Fruit fly (Drosophila melanogaster) whole organism, embryonic: Measurements from ENCODE around the gene CG7943.

Experiments used
- Awh ChIP-seq: fragments of 200-800 bp; sonication (Bioruptor generic); IDR thresholded peaks from 2 replicates; pipeline ENCODE4, ENCODE4 v1.3.6; 2022; ENCODE audit warnings: missing biosample characterization, missing genetic modification characterization
- Bgb ChIP-seq: fragments of 200-800 bp; sonication (Bioruptor generic); IDR thresholded peaks from 2 replicates; pipeline ENCODE4 v1.3.6; 2022; ENCODE audit warnings: missing biosample characterization, missing genetic modification characterization; ENCODE audit not compliant: partially characterized antibody
- CG11560 ChIP-seq: fragments of 200-800 bp; sonication (Bioruptor generic); IDR thresholded peaks from 3 replicates; pipeline ENCODE4 v1.3.6; 2022; ENCODE audit warnings: missing biosample characterization, missing genetic modification characterization
- CG11695 ChIP-seq: fragments of 200-800 bp; sonication (Bioruptor generic); IDR thresholded peaks from 3 replicates; pipeline ENCODE4 v1.3.6; 2022; ENCODE audit warnings: missing biosample characterization, missing genetic modification characterization
- CG12942 ChIP-seq: fragments of 200-800 bp; sonication (Bioruptor generic); optimal IDR thresholded peaks from 3 replicates; lab custom pipeline; 2016; ENCODE audit warnings: missing biosample characterization, missing genetic modification characterization
- CG14710 ChIP-seq: fragments of 200-800 bp; sonication (Bioruptor generic); optimal IDR thresholded peaks from 3 replicates; lab custom pipeline; 2019; ENCODE audit warnings: missing biosample characterization, mild to moderate bottlenecking, missing genetic modification characterization, moderate library complexity
- CG17359 ChIP-seq: fragments of 200-800 bp; sonication (Bioruptor generic); optimal IDR thresholded peaks from 3 replicates; lab custom pipeline; 2018; ENCODE audit warnings: missing biosample characterization, mild to moderate bottlenecking, missing genetic modification characterization, moderate library complexity
- CG17912 ChIP-seq: fragments of 200-800 bp; sonication (Bioruptor generic); optimal IDR thresholded peaks from 2 replicates; lab custom pipeline; 2018; ENCODE audit warnings: missing biosample characterization, mild to moderate bottlenecking, missing genetic modification characterization
- CG18262 ChIP-seq: fragments of 200-800 bp; optimal IDR thresholded peaks from 3 replicates; lab custom pipeline; 2019; ENCODE audit warnings: missing biosample characterization, mild to moderate bottlenecking, missing genetic modification characterization, moderate library complexity
- CG30431 ChIP-seq: fragments of 200-800 bp; sonication (Bioruptor generic); optimal IDR thresholded peaks from 2 replicates; lab custom pipeline; 2017; ENCODE audit warnings: missing biosample characterization, missing genetic modification characterization
- CG34224 ChIP-seq: fragments of 200-800 bp; sonication (Bioruptor generic); IDR thresholded peaks from 3 replicates; pipeline ENCODE4 v1.3.6; 2022; ENCODE audit warnings: missing biosample characterization, missing genetic modification characterization; ENCODE audit not compliant: partially characterized antibody
- CG6654 ChIP-seq: fragments of 200-800 bp; sonication (Bioruptor generic); optimal IDR thresholded peaks from 2 replicates; lab custom pipeline; 2017; ENCODE audit warnings: missing biosample characterization, mild to moderate bottlenecking, missing genetic modification characterization
- CG7357 ChIP-seq: fragments of 200-800 bp; sonication (Bioruptor generic); IDR thresholded peaks from 3 replicates; pipeline ENCODE4 v1.3.6; 2022; ENCODE audit warnings: missing biosample characterization, missing genetic modification characterization
- CG7745 ChIP-seq: fragments of 200-800 bp; sonication (Bioruptor generic); optimal IDR thresholded peaks from 2 replicates; lab custom pipeline; 2018; ENCODE audit warnings: missing biosample characterization, mild to moderate bottlenecking, missing genetic modification characterization, moderate library complexity
- CG7963 ChIP-seq: fragments of 200-800 bp; sonication (Bioruptor generic); IDR thresholded peaks from 3 replicates; pipeline ENCODE4 v1.3.6; 2022; ENCODE audit warnings: missing biosample characterization, missing genetic modification characterization; ENCODE audit not compliant: partially characterized antibody
- CG8478 ChIP-seq: fragments of >200 bp; optimal IDR thresholded peaks from 2 replicates; lab custom pipeline; 2018
- CTCF ChIP-seq: fragments of 200-800 bp; sonication (Bioruptor generic); optimal IDR thresholded peaks from 2 replicates; lab custom pipeline; 2017; ENCODE audit warnings: missing biosample characterization, mild to moderate bottlenecking, missing genetic modification characterization, moderate library complexity
- Dad ChIP-seq: fragments of 200-800 bp; sonication (Bioruptor generic); optimal IDR thresholded peaks from 3 replicates; lab custom pipeline; 2016; ENCODE audit warnings: missing biosample characterization, missing genetic modification characterization
- E2f2 ChIP-seq: fragments of 200-800 bp; sonication (Bioruptor generic); IDR thresholded peaks from 2 replicates; pipeline ENCODE4 v1.3.6; 2022; ENCODE audit warnings: missing biosample characterization, missing genetic modification characterization
- ERR ChIP-seq: fragments of 200-800 bp; sonication (Bioruptor generic); optimal IDR thresholded peaks from 2 replicates; lab custom pipeline; 2016; ENCODE audit warnings: missing biosample characterization, missing genetic modification characterization
- Eip74EF ChIP-seq, 2 experiments: fragments of 200-800 bp in 1 of 2; fragments of >200 bp in 1 of 2; sonication (Bioruptor generic) in 1 of 2; optimal IDR thresholded peaks; 2 replicates each; lab custom pipeline; 2017 to 2019; ENCODE audit warnings: missing biosample characterization in 2 of 2, missing genetic modification characterization in 2 of 2, mild to moderate bottlenecking in 1 of 2, moderate library complexity in 1 of 2
- HLH4C ChIP-seq: fragments of 200-800 bp; sonication (Bioruptor generic); IDR thresholded peaks from 3 replicates; pipeline ENCODE4 v1.3.6; 2022; ENCODE audit warnings: missing biosample characterization, missing genetic modification characterization; ENCODE audit not compliant: partially characterized antibody
- Mad ChIP-seq: fragments of 200-800 bp; sonication (Bioruptor generic); optimal IDR thresholded peaks from 2 replicates; lab custom pipeline; 2016; ENCODE audit warnings: missing biosample characterization, missing genetic modification characterization
- Max ChIP-seq: fragments of 200-800 bp; sonication (Bioruptor generic); optimal IDR thresholded peaks from 2 replicates; lab custom pipeline; 2016; ENCODE audit warnings: missing biosample characterization, mild to moderate bottlenecking, missing genetic modification characterization
- Med ChIP-seq: fragments of 200-800 bp; sonication (Bioruptor generic); peaks from one replicate; lab custom pipeline; 2016; ENCODE audit warnings: missing biosample characterization, missing genetic modification characterization, mild to moderate bottlenecking, inconsistent platforms, moderate library complexity
- Nf-YB ChIP-seq: fragments of 200-800 bp; sonication (Bioruptor generic); optimal IDR thresholded peaks from 3 replicates; lab custom pipeline; 2019; ENCODE audit warnings: missing biosample characterization, mild to moderate bottlenecking, missing genetic modification characterization, moderate library complexity
- Oaz ChIP-seq: fragments of 200-800 bp; sonication (Bioruptor generic); IDR thresholded peaks from 2 replicates; pipeline ENCODE4 v1.3.6; 2022; ENCODE audit warnings: missing biosample characterization, missing genetic modification characterization
- Pdp1 ChIP-seq, 2 experiments: fragments of 200-800 bp; sonication (Bioruptor generic); optimal IDR thresholded peaks; 3 replicates each; lab custom pipeline; 2016; ENCODE audit warnings: missing biosample characterization in 2 of 2, missing genetic modification characterization in 2 of 2, mild to moderate bottlenecking in 1 of 2, moderate library complexity in 1 of 2
- Scr ChIP-seq: fragments of 200-800 bp; sonication (Bioruptor generic); IDR thresholded peaks from 2 replicates; pipeline ENCODE4 v1.3.6; 2022; ENCODE audit warnings: missing biosample characterization, missing genetic modification characterization; ENCODE audit not compliant: partially characterized antibody
- ac ChIP-seq: fragments of 200-800 bp; sonication (Bioruptor generic); optimal IDR thresholded peaks from 3 replicates; lab custom pipeline; 2017; ENCODE audit warnings: missing biosample characterization, mild to moderate bottlenecking, missing genetic modification characterization
- ase ChIP-seq: fragments of 200-800 bp; sonication (Bioruptor generic); IDR thresholded peaks from 3 replicates; pipeline ENCODE4 v1.3.6; 2022; ENCODE audit warnings: missing biosample characterization, missing genetic modification characterization
- bbx ChIP-seq: fragments of 200-800 bp; sonication (Bioruptor generic); IDR thresholded peaks from 2 replicates; pipeline ENCODE4 v1.3.6; 2022; ENCODE audit warnings: missing biosample characterization, missing genetic modification characterization; ENCODE audit not compliant: partially characterized antibody
- bowl ChIP-seq: fragments of 200-800 bp; sonication (Bioruptor generic); IDR thresholded peaks from 2 replicates; pipeline ENCODE4 v1.3.6; 2022; ENCODE audit warnings: missing biosample characterization, missing genetic modification characterization
- br ChIP-seq: fragments of >200 bp; optimal IDR thresholded peaks from 2 replicates; lab custom pipeline; 2017
- bsh ChIP-seq, 2 experiments: fragments of 200-800 bp; sonication (Bioruptor generic); optimal IDR thresholded peaks; 2 replicates each; lab custom pipeline; 2017 to 2018; ENCODE audit warnings: mild to moderate bottlenecking in 2 of 2, missing biosample characterization in 2 of 2, missing genetic modification characterization in 2 of 2, moderate library complexity in 1 of 2
- chinmo ChIP-seq: fragments of 200-800 bp; sonication (Bioruptor generic); IDR thresholded peaks from 4 replicates; pipeline ENCODE4 v1.3.6; 2022; ENCODE audit warnings: missing biosample characterization, missing genetic modification characterization; ENCODE audit not compliant: partially characterized antibody
- chn ChIP-seq: fragments of 200-800 bp; sonication (Bioruptor generic); optimal IDR thresholded peaks from 2 replicates; lab custom pipeline; 2016; ENCODE audit warnings: missing biosample characterization, missing genetic modification characterization
- da ChIP-seq: fragments of 200-800 bp; sonication (Bioruptor generic); optimal IDR thresholded peaks from 2 replicates; lab custom pipeline; 2016; ENCODE audit warnings: missing biosample characterization, missing genetic modification characterization
- exex ChIP-seq: fragments of 200-800 bp; sonication (Bioruptor generic); optimal IDR thresholded peaks from 4 replicates; lab custom pipeline; 2018; ENCODE audit warnings: missing biosample characterization, mild to moderate bottlenecking, missing genetic modification characterization, moderate library complexity
- hb ChIP-seq: fragments of 200-800 bp; sonication (Bioruptor generic); IDR thresholded peaks from 3 replicates; pipeline ENCODE4 v1.3.6; 2022; ENCODE audit warnings: missing biosample characterization, missing genetic modification characterization; ENCODE audit not compliant: partially characterized antibody
- jigr1 ChIP-seq: fragments of 200-800 bp; sonication (Bioruptor generic); IDR thresholded peaks from 3 replicates; pipeline ENCODE4 v1.3.6; 2022; ENCODE audit warnings: missing biosample characterization, missing genetic modification characterization
- mam ChIP-seq: fragments of 200-800 bp; sonication (Bioruptor generic); optimal IDR thresholded peaks from 3 replicates; lab custom pipeline; 2016; ENCODE audit warnings: missing biosample characterization, missing genetic modification characterization
- phol ChIP-seq: fragments of 200-800 bp; sonication (Bioruptor generic); optimal IDR thresholded peaks from 3 replicates; lab custom pipeline; 2018; ENCODE audit warnings: missing biosample characterization, mild to moderate bottlenecking, missing genetic modification characterization, moderate library complexity
- prd ChIP-seq, 3 experiments: fragments of >200 bp in 2 of 3; fragments of 200-800 bp in 1 of 3; sonication (Bioruptor generic) in 1 of 3; optimal IDR thresholded peaks in 2 of 3; IDR thresholded peaks in 1 of 3; 2 replicates in 2 of 3; 3 replicates in 1 of 3; pipeline versions ENCODE4 v1.3.6 to Lab custom; 2017 to 2022; ENCODE audit warnings: missing biosample characterization in 1 of 3, missing genetic modification characterization in 1 of 3
- run ChIP-seq: fragments of 200-800 bp; sonication (Bioruptor generic); optimal IDR thresholded peaks from 3 replicates; lab custom pipeline; 2018; ENCODE audit warnings: missing biosample characterization, mild to moderate bottlenecking, missing genetic modification characterization
- sd ChIP-seq: fragments of 200-800 bp; sonication (Bioruptor generic); optimal IDR thresholded peaks from 3 replicates; lab custom pipeline; 2018; ENCODE audit warnings: missing biosample characterization, mild to moderate bottlenecking, missing genetic modification characterization, moderate library complexity
- sens-2 ChIP-seq: fragments of 200-800 bp; sonication (Bioruptor generic); IDR thresholded peaks from 2 replicates; pipeline ENCODE4 v1.3.6; 2022; ENCODE audit warnings: missing biosample characterization, missing genetic modification characterization
- shn ChIP-seq: fragments of 200-800 bp; sonication (Bioruptor generic); optimal IDR thresholded peaks from 3 replicates; lab custom pipeline; 2016; ENCODE audit warnings: missing biosample characterization, missing genetic modification characterization
- sim ChIP-seq: fragments of 200-800 bp; sonication (Bioruptor generic); IDR thresholded peaks from 2 replicates; pipeline ENCODE4 v1.3.6; 2022; ENCODE audit warnings: missing biosample characterization, missing genetic modification characterization
- sug ChIP-seq: fragments of 200-800 bp; optimal IDR thresholded peaks from 2 replicates; lab custom pipeline; 2019; ENCODE audit warnings: missing biosample characterization, mild to moderate bottlenecking, missing genetic modification characterization, moderate library complexity
- trem ChIP-seq: fragments of 200-800 bp; optimal IDR thresholded peaks from 3 replicates; lab custom pipeline; 2019; ENCODE audit warnings: missing biosample characterization, mild to moderate bottlenecking, missing genetic modification characterization, moderate library complexity

CG7943 gene

DNA sequence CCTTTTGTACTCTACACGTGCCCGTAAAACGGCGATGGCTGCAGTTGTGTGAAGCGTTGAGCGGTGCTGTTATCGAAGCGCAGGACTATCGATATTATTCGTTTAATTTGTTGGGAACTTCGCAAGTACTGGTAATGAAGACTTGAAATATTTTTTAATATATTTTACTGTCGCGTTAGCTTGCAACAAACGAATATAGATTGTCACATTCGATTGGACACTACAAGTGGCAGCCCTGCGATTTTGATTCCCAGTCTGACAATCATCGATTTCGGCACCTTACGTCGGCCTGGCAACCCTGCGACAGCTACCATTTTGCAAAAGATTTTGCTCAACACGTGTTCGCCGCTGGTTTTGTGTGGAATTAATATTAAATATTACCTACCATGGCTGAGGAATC, 41.6 kb upstream of the CG7943 start, which contains the start of the genes Nlp and Nph (continued):
- no peak for TF ChIP-seq sd (tag; lab: Kevin White, UChicago)
- TF ChIP-seq CG17912 (GFP tag; lab: Kevin White, UChicago), result no peak
- TF ChIP-seq Bgb, result peak; percentile 84
- TF ChIP-seq CG14710 (tag; lab: Kevin White, UChicago), result peak; percentile 67
- no peak for TF ChIP-seq da (GFP tag; lab: Kevin White, UChicago)
- no peak for TF ChIP-seq CG11695 (GFP tag; lab: Robert Waterston, UW)
- TF ChIP-seq mam, result peak; percentile 36
- TF ChIP-seq ERR, result no peak
- peak; percentile 90 for TF ChIP-seq Scr (GFP tag; lab: Robert Waterston, UW)
- TF ChIP-seq E2f2 (GFP tag; lab: Robert Waterston, UW), result peak; percentile 45
- TF ChIP-seq jigr1 (GFP tag; lab: Robert Waterston, UW), result no peak
- TF ChIP-seq CG8478 (lab: Kevin White, UChicago), result no peak
- peak; percentile 11 to 19 for TF ChIP-seq Pdp1 (GFP tag; optimal IDR thresholded peaks at IDR 0.05; lab: Kevin White, UChicago)
- TF ChIP-seq prd (optimal IDR thresholded peaks at IDR 0.05; lab: Kevin White, UChicago), result no peak
- no peak for TF ChIP-seq prd (GFP tag; IDR thresholded peaks at IDR 0.05; lab: Robert Waterston, UW)
- peak; percentile 74; the same call in 1 of the 4 replicates for TF ChIP-seq chinmo (GFP tag; lab: Robert Waterston, UW)
- no peak for TF ChIP-seq CG7745
- peak; percentile 87 for TF ChIP-seq Max (GFP tag; lab: Kevin White, UChicago)
- no peak for TF ChIP-seq chn
- TF ChIP-seq bbx (GFP tag; lab: Robert Waterston, UW), result peak; percentile 76
- peak; percentile 62 for TF ChIP-seq CG7963 (GFP tag; lab: Robert Waterston, UW)
- TF ChIP-seq HLH4C (GFP tag; lab: Robert Waterston, UW), result peak; percentile 89
- TF ChIP-seq CTCF (GFP tag; lab: Kevin White, UChicago), result peak; percentile 37
- no peak for TF ChIP-seq ase (GFP tag; lab: Robert Waterston, UW)
- TF ChIP-seq sug (tag; lab: Kevin White, UChicago), result peak; percentile 48
- TF ChIP-seq phol, result peak; percentile 92
- no peak for TF ChIP-seq Oaz (GFP tag; lab: Robert Waterston, UW)
- TF ChIP-seq CG11560 (tag; lab: Robert Waterston, UW), result peak; percentile 93
- no peak for TF ChIP-seq Dad (GFP tag; lab: Kevin White, UChicago)
- peak; percentile 89 for TF ChIP-seq Med (GFP tag; lab: Kevin White, UChicago)
- no peak for TF ChIP-seq br
- TF ChIP-seq sens-2 (GFP tag; lab: Robert Waterston, UW), result no peak
- peak; percentile 92 for TF ChIP-seq CG34224 (GFP tag; lab: Robert Waterston, UW)
- peak; percentile 32 for TF ChIP-seq CG18262 (tag; lab: Kevin White, UChicago)
- peak; percentile 90 for TF ChIP-seq trem (tag; lab: Kevin White, UChicago)
- TF ChIP-seq CG12942 (GFP tag; lab: Kevin White, UChicago), result no peak
- no peak for TF ChIP-seq ac
- TF ChIP-seq Mad (GFP tag; lab: Kevin White, UChicago), result peak; percentile 41
- no peak for TF ChIP-seq Eip74EF (GFP tag; optimal IDR thresholded peaks at IDR 0.05; lab: Kevin White, UChicago)
- no peak for TF ChIP-seq run (tag; lab: Kevin White, UChicago)
- TF ChIP-seq sim (GFP tag; lab: Robert Waterston, UW), result no peak
- TF ChIP-seq CG6654 (GFP tag; lab: Kevin White, UChicago), result no peak
- no peak for TF ChIP-seq shn
- peak; percentile 12 for TF ChIP-seq Nf-YB
- peak; percentile 83 for TF ChIP-seq hb (GFP tag; lab: Robert Waterston, UW)
- peak; percentile 0 for TF ChIP-seq CG17359 (tag; lab: Kevin White, UChicago)
- peak in 1 of 2 experiments; percentile 19 for TF ChIP-seq bsh (GFP tag; optimal IDR thresholded peaks at IDR 0.05; lab: Kevin White, UChicago)
- no peak for TF ChIP-seq CG30431 (GFP tag; lab: Kevin White, UChicago)
- no peak for TF ChIP-seq CG7357 (GFP tag; lab: Robert Waterston, UW)
- TF ChIP-seq Awh (GFP tag; lab: Robert Waterston, UW), result no peak
- no peak for TF ChIP-seq exex
- TF ChIP-seq bowl (GFP tag; lab: Robert Waterston, UW), result no peak
